Worm (Caenorhabditis elegans): Measurements from ENCODE around the gene gsto-2.

gsto-2 gene

DNA sequence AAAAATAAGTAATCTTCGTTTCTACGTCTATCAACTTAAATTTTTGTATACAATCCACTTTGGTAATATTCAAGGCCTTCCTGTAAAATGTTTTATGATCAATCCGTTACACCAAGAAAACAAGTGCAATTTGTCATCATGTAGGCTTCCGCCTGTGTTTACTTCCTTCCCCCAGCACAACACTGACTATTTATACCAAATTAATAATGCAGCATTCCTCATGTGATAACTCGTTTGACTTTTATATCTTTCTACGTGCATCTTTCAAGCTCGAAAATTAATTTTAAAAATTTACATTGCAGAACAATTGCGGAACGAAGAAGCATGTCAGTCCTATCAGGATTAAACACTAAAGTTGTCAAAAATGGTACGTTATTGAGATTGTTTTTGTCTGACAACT is at the start of gene gsto-2:
Gene gsto-2 (plus strand): TSS at position 301 of the 400 bp plus-strand sequence.
- TF ChIP-seq hlh-1 (tag; optimal IDR thresholded peaks at IDR 0.05) (no peak), sptf-1 (tag; optimal IDR thresholded peaks at IDR 0.05) (no peak), unc-120 (tag; optimal IDR thresholded peaks at IDR 0.05; ENCODE audit: poor library complexity, severe bottlenecking) (no peak), unc-39 (tag; optimal IDR thresholded peaks at IDR 0.05) (no peak), mab-5 (tag; optimal IDR thresholded peaks at IDR 0.05) (no peak), tbx-8 (GFP tag; optimal IDR thresholded peaks at IDR 0.05) (no peak), blmp-1 (tag; optimal IDR thresholded peaks at IDR 0.05) (no peak), nhr-28 (tag; optimal IDR thresholded peaks at IDR 0.05) (no peak), ham-2 (GFP tag; optimal IDR thresholded peaks at IDR 0.05) (no peak), nhr-12 (tag; optimal IDR thresholded peaks at IDR 0.05) (no peak), lsy-2 (tag; optimal IDR thresholded peaks at IDR 0.05) (no peak), cnd-1 (tag; optimal IDR thresholded peaks at IDR 0.05) (no peak), ztf-11 (tag; optimal IDR thresholded peaks at IDR 0.05) (no peak), sem-2 (GFP tag; optimal IDR thresholded peaks at IDR 0.05) (no peak), ceh-39 (tag; optimal IDR thresholded peaks at IDR 0.05) (no peak), drap-1 (GFP tag; optimal IDR thresholded peaks at IDR 0.05) (no peak), ces-1 (GFP tag; optimal IDR thresholded peaks at IDR 0.05) (no peak), zip-8 (tag; optimal IDR thresholded peaks at IDR 0.05) (no peak), mls-2 (tag; optimal IDR thresholded peaks at IDR 0.05) (no peak)

DNA sequence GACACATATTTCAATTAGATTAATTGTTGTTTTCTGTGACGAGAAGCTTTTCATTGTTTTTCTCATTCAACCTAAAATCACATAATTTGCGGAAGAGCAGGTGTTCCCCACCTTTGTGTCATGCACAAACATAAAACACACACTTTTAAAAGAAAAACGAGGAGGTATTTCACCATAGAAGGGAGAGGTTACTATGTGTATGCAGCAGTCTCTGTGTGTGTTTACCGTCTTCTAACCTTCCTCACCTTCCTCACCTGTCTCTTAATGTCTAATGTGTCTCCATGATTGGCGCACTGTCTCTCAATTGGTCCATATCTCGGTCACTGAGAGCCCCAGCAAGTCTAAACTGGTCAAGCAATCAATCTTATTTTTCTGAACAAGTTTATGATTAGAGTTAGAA is 48.2 kb upstream of the gsto-2 start:
- TF ChIP-seq mls-2 (tag; optimal IDR thresholded peaks at IDR 0.05) (no peak), unc-120 (tag; optimal IDR thresholded peaks at IDR 0.05; ENCODE audit: poor library complexity, severe bottlenecking) (no peak), zip-8 (tag; optimal IDR thresholded peaks at IDR 0.05) (no peak), bed-3 (GFP tag; optimal IDR thresholded peaks at IDR 0.05) (no peak), nhr-2 (tag; optimal IDR thresholded peaks at IDR 0.05) (peak; percentile 68), lin-32 (GFP tag; optimal IDR thresholded peaks at IDR 0.05) (peak; percentile 72)

DNA sequence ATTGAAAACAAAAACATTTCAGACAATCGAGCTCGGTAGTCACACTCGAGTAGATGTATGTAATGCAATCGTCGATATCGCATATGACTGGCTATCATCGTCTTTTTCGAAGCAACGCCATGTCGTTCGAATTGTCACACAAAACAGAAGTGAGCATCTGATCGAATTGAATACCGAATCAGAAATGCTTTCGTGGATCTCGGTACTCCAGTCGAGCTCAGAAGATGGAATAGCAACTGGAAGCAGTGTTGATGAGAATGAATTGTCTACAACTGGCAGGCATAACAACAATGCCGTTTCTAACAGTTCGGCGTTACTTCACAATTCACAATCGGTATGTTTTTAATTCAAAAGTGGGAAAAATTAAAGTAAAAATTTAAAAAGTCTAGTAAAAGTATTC is 45.4 kb upstream of the gsto-2 start:
- TF ChIP-seq sptf-1 (tag; optimal IDR thresholded peaks at IDR 0.05) = no peak

DNA sequence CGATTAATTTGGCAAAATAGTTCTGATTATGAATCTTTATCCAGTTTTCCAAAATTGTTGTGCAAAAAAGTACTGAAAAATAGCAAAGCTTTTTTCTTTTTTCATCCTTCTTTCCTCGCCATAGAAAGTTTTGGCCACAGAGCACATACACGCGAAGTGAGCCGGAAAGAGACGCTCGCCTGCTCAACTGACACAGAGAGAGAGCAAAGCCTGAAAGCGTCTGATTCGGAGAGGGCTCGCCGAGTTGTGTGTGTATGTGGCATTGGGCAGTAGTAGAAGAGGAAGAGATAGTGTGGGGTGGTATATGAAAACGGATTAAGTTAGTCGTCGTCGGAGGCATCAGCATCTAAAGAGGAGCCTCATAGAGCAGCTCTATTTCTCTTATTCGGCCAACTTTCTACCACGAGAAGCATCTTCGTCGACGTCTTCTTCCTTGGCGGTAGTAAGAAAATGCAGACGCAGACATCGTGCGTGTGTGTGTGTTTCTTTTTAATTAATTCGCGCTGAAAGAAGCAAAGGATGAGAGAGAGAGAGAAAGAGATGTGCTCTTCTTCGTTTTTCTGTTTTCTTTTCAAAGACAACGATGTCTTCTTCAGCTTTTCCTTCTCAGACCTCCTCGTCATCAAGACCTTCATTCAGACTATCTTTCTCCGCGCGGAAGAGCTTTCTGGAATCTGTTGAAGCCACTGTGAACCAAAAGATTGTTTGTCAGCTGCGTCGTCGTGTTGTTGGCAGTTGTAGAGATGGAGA is 44.8 kb upstream of the gsto-2 start:
- TF ChIP-seq nhr-2 (tag; optimal IDR thresholded peaks at IDR 0.05) (no peak), mls-2 (tag; optimal IDR thresholded peaks at IDR 0.05) (peak; percentile 36), ces-1 (GFP tag; optimal IDR thresholded peaks at IDR 0.05) (peak; percentile 95)

DNA sequence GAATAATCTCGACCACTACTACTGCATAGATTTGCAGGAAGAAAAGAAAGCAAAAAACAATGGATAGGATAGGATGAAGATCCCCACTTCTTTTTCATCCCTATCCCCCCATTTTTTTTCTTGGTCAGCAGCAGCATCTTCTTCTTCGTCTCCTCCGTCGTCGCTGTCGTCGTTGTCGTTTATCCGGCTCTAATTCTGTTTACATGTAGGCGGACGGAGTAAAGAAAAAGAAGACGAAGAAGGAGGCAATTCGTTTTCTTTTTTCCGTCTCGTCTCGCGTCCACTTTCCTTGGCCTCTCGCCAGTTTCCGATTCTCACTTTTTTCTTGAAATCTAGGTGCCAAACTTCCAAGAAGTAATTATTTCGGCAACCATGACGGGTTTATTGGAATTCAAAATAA is 42.9 kb upstream of the gsto-2 start:
- no peak for TF ChIP-seq ztf-11 (tag; optimal IDR thresholded peaks at IDR 0.05)
- peak; percentile 82 for TF ChIP-seq ces-1 (GFP tag; optimal IDR thresholded peaks at IDR 0.05)
- TF ChIP-seq nhr-237 (tag; optimal IDR thresholded peaks at IDR 0.05) = no peak
- TF ChIP-seq elt-1 (tag; optimal IDR thresholded peaks at IDR 0.05; ENCODE audit: borderline replicate concordance, insufficient read depth) = no peak
- TF ChIP-seq nhr-12 (tag; optimal IDR thresholded peaks at IDR 0.05) = no peak

DNA sequence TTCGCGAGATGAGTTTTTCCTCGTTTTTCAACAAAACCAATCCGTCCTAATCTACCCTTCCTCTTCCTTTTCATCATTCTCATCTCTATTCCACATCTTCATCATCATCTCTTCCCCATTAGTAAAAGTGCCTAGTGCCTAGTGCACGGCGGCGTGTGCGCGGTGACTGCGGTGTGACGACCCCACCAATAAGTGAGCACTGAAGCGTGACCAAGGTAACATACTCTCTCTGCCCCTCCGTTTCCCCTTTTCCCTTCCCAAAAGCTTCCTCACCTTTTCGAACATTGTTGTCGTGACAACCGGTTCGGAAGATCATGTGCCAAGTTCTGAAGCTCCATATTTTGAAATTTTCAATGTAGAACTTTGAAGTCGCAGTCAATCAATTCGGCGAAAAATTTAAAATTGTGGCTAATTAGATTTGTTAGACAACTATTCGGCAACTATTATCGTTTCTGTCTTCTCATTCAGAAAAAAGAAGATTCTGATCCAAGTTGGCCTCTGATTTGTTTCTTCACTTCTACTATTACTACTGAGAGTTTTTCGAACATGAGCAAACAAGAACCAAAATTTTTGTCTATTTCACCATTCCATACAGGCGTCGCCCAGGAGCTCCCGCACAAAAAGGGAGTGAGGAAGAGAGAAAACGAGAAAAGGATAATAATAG is 42.2 kb upstream of the gsto-2 start:
- TF ChIP-seq zip-8 (tag; optimal IDR thresholded peaks at IDR 0.05) (no peak), sptf-1 (tag; optimal IDR thresholded peaks at IDR 0.05) (no peak), lin-32 (GFP tag; optimal IDR thresholded peaks at IDR 0.05) (no peak), unc-120 (tag; optimal IDR thresholded peaks at IDR 0.05; ENCODE audit: poor library complexity, severe bottlenecking) (no peak), lin-13 (tag; optimal IDR thresholded peaks at IDR 0.05) (peak; percentile 4), lsy-2 (tag; optimal IDR thresholded peaks at IDR 0.05) (no peak), mep-1 (tag; optimal IDR thresholded peaks at IDR 0.05) (no peak), mls-2 (tag; optimal IDR thresholded peaks at IDR 0.05) (peak; percentile 4), tbx-8 (GFP tag; optimal IDR thresholded peaks at IDR 0.05) (no peak)

DNA sequence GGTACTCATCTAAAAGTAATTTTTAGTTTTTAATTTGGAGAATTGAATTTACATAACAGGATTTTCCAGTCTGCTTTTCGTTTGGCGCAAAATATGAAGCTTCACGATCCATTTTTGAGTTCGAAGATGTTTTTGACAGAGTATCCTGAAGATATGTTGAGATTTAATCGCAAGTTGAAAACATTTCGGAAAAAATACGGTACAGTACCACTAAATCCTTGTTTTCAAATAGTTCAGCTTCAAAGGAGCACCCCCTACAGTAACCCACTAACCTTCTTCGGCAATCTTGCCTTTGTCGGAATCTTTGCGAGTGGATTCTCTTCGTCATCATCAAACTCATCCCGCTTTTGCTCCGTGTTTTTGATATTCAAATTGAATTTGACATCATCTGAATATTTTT is 35.6 kb upstream of the gsto-2 start:
- TF ChIP-seq ces-1 (GFP tag; optimal IDR thresholded peaks at IDR 0.05) (peak; percentile 19), ceh-83 (GFP tag; optimal IDR thresholded peaks at IDR 0.05) (no peak)
